Fruit fly (Drosophila melanogaster): ENCODE data around the gene CG32095.

The CG32095 gene

DNA sequence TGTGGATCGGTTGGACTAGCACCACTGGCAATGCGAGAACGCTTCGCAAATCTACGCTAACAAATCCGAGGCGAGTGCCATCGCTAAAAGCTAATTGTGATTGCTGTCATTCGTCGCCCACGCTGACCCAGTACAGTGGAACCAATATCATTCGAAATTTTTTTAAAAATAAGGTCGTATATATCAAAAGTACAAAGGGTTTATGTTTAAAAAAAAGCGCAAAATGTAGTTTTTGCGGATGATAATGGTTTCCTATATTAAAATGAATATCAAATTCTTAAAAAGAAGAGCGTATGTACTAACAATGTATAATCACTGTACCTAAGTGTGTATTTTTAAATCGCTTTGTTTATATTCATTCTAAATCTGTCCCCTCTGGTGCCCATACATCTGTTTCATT, 40.2 kb downstream of the CG32095 start:
- no peak for TF ChIP-seq CG17801 (GFP tag; optimal IDR thresholded peaks at IDR 0.05; ENCODE audit: partially characterized antibody)

DNA sequence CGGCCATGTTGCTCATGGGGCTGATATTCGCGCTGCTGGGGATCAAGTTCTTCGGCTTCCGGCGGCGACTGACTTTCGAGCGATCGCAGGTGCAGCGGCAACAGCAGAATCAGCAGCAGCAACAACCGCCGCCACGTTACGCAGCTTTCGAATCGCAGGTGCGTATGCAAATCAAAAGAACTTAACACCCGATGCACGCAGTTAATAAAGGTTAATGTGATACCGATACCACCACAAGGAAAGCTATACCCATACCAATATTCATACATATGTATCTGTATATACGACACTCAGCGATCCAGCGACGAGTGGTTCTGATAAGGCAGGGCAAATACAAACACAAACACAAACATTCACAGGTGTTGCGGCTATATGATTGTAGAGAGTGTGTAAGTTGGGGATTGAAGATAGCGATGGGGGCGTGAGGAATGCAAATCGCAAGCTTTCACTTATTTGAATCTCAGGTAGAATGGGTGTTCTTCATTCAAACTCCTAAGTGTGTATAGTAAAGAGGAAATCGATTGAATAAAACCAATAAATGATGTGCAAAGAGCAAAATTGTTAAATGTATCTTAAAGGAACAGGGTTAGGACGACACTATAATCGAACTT, 48.1 kb downstream of the CG32095 start:
- TF ChIP-seq CG17801 (GFP tag; optimal IDR thresholded peaks at IDR 0.05; ENCODE audit: partially characterized antibody), result peak; percentile 23

DNA sequence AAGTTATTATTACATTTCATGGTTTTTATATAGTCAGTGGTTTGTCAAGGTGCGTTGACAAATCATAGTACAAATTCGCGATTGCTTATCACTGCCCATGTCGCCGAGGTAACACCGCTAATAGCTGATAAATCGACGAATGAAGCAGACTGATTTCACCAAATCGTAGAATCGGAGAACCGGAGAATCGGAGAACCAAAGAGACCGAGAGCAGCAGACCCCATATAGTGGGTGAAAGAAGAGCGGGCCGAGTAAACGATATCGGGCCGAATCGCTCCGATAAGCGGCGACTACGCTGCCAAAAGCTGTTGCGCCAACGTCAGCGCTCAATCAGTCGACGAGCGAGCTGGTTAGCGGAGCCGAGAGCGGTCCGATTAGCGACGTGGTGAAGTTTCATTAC, 48.8 kb downstream of the CG32095 start, which contains the start of gene CG14131:
Gene CG14131, plus strand, starts transcription at position 343 of the 400 bp plus-strand sequence.
- no peak for TF ChIP-seq CG17801 (GFP tag; optimal IDR thresholded peaks at IDR 0.05; ENCODE audit: partially characterized antibody)

DNA sequence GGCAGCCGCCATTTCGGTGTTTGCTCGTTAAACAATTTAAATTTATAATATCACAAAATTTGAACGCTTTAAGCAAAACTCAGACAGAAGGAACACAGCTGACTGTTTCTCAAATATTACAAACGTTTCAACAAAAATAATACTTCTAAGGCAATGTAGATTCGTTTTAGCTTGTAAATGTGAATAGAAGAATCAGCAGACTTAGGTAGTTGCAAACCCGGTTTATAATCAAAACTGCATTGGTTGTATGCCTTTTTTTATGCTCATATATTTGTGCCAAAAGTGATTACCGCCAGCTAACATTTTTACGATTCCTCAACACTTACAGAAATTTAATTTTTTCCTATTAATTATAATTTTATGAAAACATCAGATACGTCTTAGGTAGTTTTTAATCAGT, 51.1 kb downstream of the CG32095 start, which contains the start of gene Tim13:
Gene Tim13, minus strand, starts transcription at position 101 of the 400 bp plus-strand sequence.
- TF ChIP-seq CG17801 (GFP tag; optimal IDR thresholded peaks at IDR 0.05; ENCODE audit: partially characterized antibody), result no peak
